Worm (Caenorhabditis elegans): Measurements from ENCODE around the gene tasp-1.

- TF ChIP-seq him-1 (tag; optimal IDR thresholded peaks at IDR 0.05) (no peak), dao-5 (tag; optimal IDR thresholded peaks at IDR 0.05) (no peak), W03F9.2 (tag; optimal IDR thresholded peaks at IDR 0.05) (no peak)
These were observed 10.6 kb downstream of the tasp-1 start for ce11 chrIII:10769693-10770092.

Data from whole organism, L4/young adult.